Worm (Caenorhabditis elegans) whole organism, L4/young adult: ENCODE results near the gene lsd-1.

Source experiments
- W03F9.2 ChIP-seq: fragments of 150-350 bp; optimal IDR thresholded peaks from 2 replicates; lab custom pipeline; 2014; ENCODE audit warnings: missing biosample characterization, missing genetic modification characterization
- dao-5 ChIP-seq: sonication (generic microtip); optimal IDR thresholded peaks from 2 replicates; lab custom pipeline; 2016; ENCODE audit warnings: missing genotype, missing genetic modification characterization, moderate library complexity, missing compliant biosample characterization
- him-1 ChIP-seq: sonication (generic microtip); optimal IDR thresholded peaks from 2 replicates; lab custom pipeline; 2016; ENCODE audit warnings: missing genotype, missing genetic modification reagents, missing genetic modification characterization, missing compliant biosample characterization

- TF ChIP-seq W03F9.2 (tag; lab: Kevin White, UChicago) (no peak), him-1 (tag; lab: Kevin White, UChicago) (no peak), dao-5 (tag; lab: Kevin White, UChicago) (no peak)
Observed at ce11 chrX:11964555-11964954, 15.9 kb downstream of the lsd-1 start.
